Fruit fly (Drosophila melanogaster) whole organism, prepupa: ENCODE measurements around the gene PolrMT.

ENCODE experiments used
- Blimp-1 ChIP-seq: fragments of 200-800 bp; sonication (Bioruptor generic); optimal IDR thresholded peaks from 3 replicates; lab custom pipeline; 2017; ENCODE audit warnings: missing biosample characterization, missing genetic modification characterization, mild to moderate bottlenecking, moderate library complexity, missing genetic modification reagents
- CG10631 ChIP-seq: fragments of 200-800 bp; sonication (Bioruptor generic); optimal IDR thresholded peaks from 2 replicates; lab custom pipeline; 2016; ENCODE audit warnings: missing biosample characterization, missing genetic modification characterization
- CG10669 ChIP-seq: fragments of 200-800 bp; sonication (Bioruptor generic); optimal IDR thresholded peaks from 3 replicates; lab custom pipeline; 2018; ENCODE audit warnings: missing biosample characterization, mild to moderate bottlenecking, missing genetic modification characterization, moderate library complexity
- CG11294 ChIP-seq: fragments of 200-800 bp; sonication (Bioruptor generic); IDR thresholded peaks from 2 replicates; pipeline ENCODE4 v1.3.6; 2022; ENCODE audit warnings: missing biosample characterization, missing genetic modification characterization
- CG11762 ChIP-seq: fragments of 200-800 bp; sonication (Bioruptor generic); optimal IDR thresholded peaks from 3 replicates; lab custom pipeline; 2016; ENCODE audit warnings: missing biosample characterization, missing genetic modification characterization; ENCODE audit not compliant: insufficient read depth
- CG11902 ChIP-seq: fragments of 200-800 bp; sonication (Bioruptor generic); optimal IDR thresholded peaks from 3 replicates; lab custom pipeline; 2016; ENCODE audit warnings: missing biosample characterization, missing genetic modification characterization
- CG15336 ChIP-seq: fragments of 200-800 bp; sonication (Bioruptor generic); IDR thresholded peaks from 2 replicates; pipeline ENCODE4 v1.3.6; 2022; ENCODE audit warnings: missing biosample characterization, missing genetic modification characterization
- CG1621 ChIP-seq: fragments of 200-800 bp; sonication (Bioruptor generic); optimal IDR thresholded peaks from 3 replicates; lab custom pipeline; 2018; ENCODE audit warnings: missing biosample characterization, mild to moderate bottlenecking, missing genetic modification characterization
- CG16779 ChIP-seq: fragments of 200-800 bp; sonication (Bioruptor generic); optimal IDR thresholded peaks from 3 replicates; lab custom pipeline; 2017; ENCODE audit warnings: missing biosample characterization, mild to moderate bottlenecking, missing genetic modification characterization
- CG32006 ChIP-seq: fragments of 200-800 bp; sonication (Bioruptor generic); optimal IDR thresholded peaks from 3 replicates; lab custom pipeline; 2017; ENCODE audit warnings: missing biosample characterization, mild to moderate bottlenecking, missing genetic modification characterization
- CG34406 ChIP-seq: fragments of 200-800 bp; sonication (Bioruptor generic); optimal IDR thresholded peaks from 3 replicates; lab custom pipeline; 2016; ENCODE audit warnings: missing biosample characterization, missing genetic modification characterization
- CG3919 ChIP-seq: fragments of 200-800 bp; sonication (Bioruptor generic); optimal IDR thresholded peaks from 3 replicates; lab custom pipeline; 2016; ENCODE audit warnings: missing biosample characterization, missing genetic modification characterization
- CG4318 ChIP-seq: fragments of 200-800 bp; sonication (Bioruptor generic); optimal IDR thresholded peaks from 3 replicates; lab custom pipeline; 2017; ENCODE audit warnings: missing biosample characterization, mild to moderate bottlenecking, missing genetic modification characterization
- CG6163 ChIP-seq: fragments of 200-800 bp; sonication (Bioruptor generic); IDR thresholded peaks from 3 replicates; pipeline ENCODE4 v1.3.6; 2022; ENCODE audit warnings: missing biosample characterization, missing genetic modification characterization
- CG6808 ChIP-seq: fragments of 200-800 bp; sonication (Bioruptor generic); optimal IDR thresholded peaks from 3 replicates; lab custom pipeline; 2017; ENCODE audit warnings: missing biosample characterization, missing genetic modification characterization, mild to moderate bottlenecking, moderate library complexity, missing genetic modification reagents
- CG7368 ChIP-seq: fragments of 200-800 bp; sonication (Bioruptor generic); optimal IDR thresholded peaks from 3 replicates; lab custom pipeline; 2016; ENCODE audit warnings: missing biosample characterization, missing genetic modification characterization
- CG8119 ChIP-seq: fragments of 200-800 bp; sonication (Bioruptor generic); IDR thresholded peaks from 3 replicates; pipeline ENCODE4 v1.3.6; 2022; ENCODE audit warnings: missing biosample characterization, missing genetic modification characterization
- CG8319 ChIP-seq: fragments of 200-800 bp; sonication (Bioruptor generic); optimal IDR thresholded peaks from 3 replicates; lab custom pipeline; 2016; ENCODE audit warnings: missing biosample characterization, missing genetic modification characterization
- CG8632 ChIP-seq: fragments of 200-800 bp; sonication (Bioruptor generic); optimal IDR thresholded peaks from 3 replicates; lab custom pipeline; 2016; ENCODE audit warnings: missing biosample characterization, missing genetic modification characterization
- CG9139 ChIP-seq: fragments of 200-800 bp; sonication (Bioruptor generic); optimal IDR thresholded peaks from 3 replicates; lab custom pipeline; 2017; ENCODE audit warnings: missing biosample characterization, mild to moderate bottlenecking, missing genetic modification characterization
- Eip75B ChIP-seq: fragments of 200-800 bp; sonication (Bioruptor generic); optimal IDR thresholded peaks from 3 replicates; lab custom pipeline; 2016; ENCODE audit warnings: missing biosample characterization, missing genetic modification characterization
- Eip93F ChIP-seq: fragments of 200-800 bp; sonication (Bioruptor generic); optimal IDR thresholded peaks from 2 replicates; lab custom pipeline; 2016; ENCODE audit warnings: missing biosample characterization, mild to moderate bottlenecking, missing genetic modification characterization
- Ets21C ChIP-seq: fragments of 200-800 bp; sonication (Bioruptor generic); optimal IDR thresholded peaks from 3 replicates; lab custom pipeline; 2016; ENCODE audit warnings: missing biosample characterization, missing genetic modification characterization
- Ets96B ChIP-seq: fragments of 200-800 bp; optimal IDR thresholded peaks from 2 replicates; lab custom pipeline; 2019; ENCODE audit warnings: missing biosample characterization, mild to moderate bottlenecking, missing genetic modification characterization, moderate library complexity
- Hr38 ChIP-seq: sonication (Bioruptor generic); optimal IDR thresholded peaks from 2 replicates; lab custom pipeline; 2016; ENCODE audit warnings: missing biosample characterization, missing genetic modification characterization
- Hr39 ChIP-seq: fragments of 200-800 bp; sonication (Bioruptor generic); optimal IDR thresholded peaks from 2 replicates; lab custom pipeline; 2016; ENCODE audit warnings: missing biosample characterization, missing genetic modification characterization
- Hr4 ChIP-seq: fragments of 200-800 bp; sonication (Bioruptor generic); optimal IDR thresholded peaks from 3 replicates; lab custom pipeline; 2016; ENCODE audit warnings: missing biosample characterization, missing genetic modification characterization
- Lpt ChIP-seq: fragments of 200-800 bp; sonication (Bioruptor generic); optimal IDR thresholded peaks from 3 replicates; lab custom pipeline; 2016; ENCODE audit warnings: missing biosample characterization, missing genetic modification characterization
- OdsH ChIP-seq: fragments of 200-800 bp; sonication (Bioruptor generic); optimal IDR thresholded peaks from 3 replicates; lab custom pipeline; 2016; ENCODE audit warnings: missing biosample characterization, missing genetic modification characterization
- Sox102F ChIP-seq: fragments of 200-800 bp; sonication (Bioruptor generic); optimal IDR thresholded peaks from 2 replicates; lab custom pipeline; 2016; ENCODE audit warnings: missing biosample characterization, mild to moderate bottlenecking, missing genetic modification characterization
- Sox14 ChIP-seq: fragments of 200-800 bp; sonication (Bioruptor generic); optimal IDR thresholded peaks from 3 replicates; lab custom pipeline; 2016; ENCODE audit warnings: missing biosample characterization, missing genetic modification characterization
- Sox15 ChIP-seq: fragments of 200-800 bp; sonication (Bioruptor generic); optimal IDR thresholded peaks from 3 replicates; lab custom pipeline; 2016; ENCODE audit warnings: missing biosample characterization, missing genetic modification characterization
- achi ChIP-seq: fragments of 200-800 bp; sonication (Bioruptor generic); optimal IDR thresholded peaks from 3 replicates; lab custom pipeline; 2016; ENCODE audit warnings: missing biosample characterization, missing genetic modification characterization
- acj6 ChIP-seq: fragments of 200-800 bp; sonication (Bioruptor generic); optimal IDR thresholded peaks from 3 replicates; lab custom pipeline; 2016; ENCODE audit warnings: missing biosample characterization, missing genetic modification characterization
- cyc ChIP-seq: fragments of 200-800 bp; sonication (Bioruptor generic); optimal IDR thresholded peaks from 3 replicates; lab custom pipeline; 2016; ENCODE audit warnings: missing biosample characterization, missing genetic modification characterization
- dac ChIP-seq: fragments of 200-800 bp; sonication (Bioruptor generic); optimal IDR thresholded peaks from 2 replicates; lab custom pipeline; 2017; ENCODE audit warnings: missing biosample characterization, mild to moderate bottlenecking, missing genetic modification characterization
- dsx ChIP-seq: fragments of 200-800 bp; optimal IDR thresholded peaks from 3 replicates; lab custom pipeline; 2019; ENCODE audit warnings: missing biosample characterization, mild to moderate bottlenecking, missing genetic modification characterization, moderate library complexity; ENCODE audit not compliant: poor library complexity, severe bottlenecking
- eg ChIP-seq: fragments of 200-800 bp; sonication (Bioruptor generic); IDR thresholded peaks from 3 replicates; pipeline ENCODE4 v1.3.6; 2022; ENCODE audit warnings: missing biosample characterization, missing genetic modification characterization
- esn ChIP-seq: fragments of 200-800 bp; sonication (Bioruptor generic); optimal IDR thresholded peaks from 2 replicates; lab custom pipeline; 2016; ENCODE audit warnings: missing biosample characterization, mild to moderate bottlenecking, missing genetic modification characterization, moderate library complexity
- fd59A ChIP-seq: fragments of 200-800 bp; sonication (Bioruptor generic); optimal IDR thresholded peaks from 2 replicates; lab custom pipeline; 2017; ENCODE audit warnings: missing biosample characterization, mild to moderate bottlenecking, missing genetic modification characterization, missing genetic modification reagents
- fd85E ChIP-seq: fragments of 200-800 bp; sonication (Bioruptor generic); optimal IDR thresholded peaks from 3 replicates; lab custom pipeline; 2016; ENCODE audit warnings: missing biosample characterization, missing genetic modification characterization
- fkh ChIP-seq: fragments of 200-800 bp; sonication (Bioruptor generic); optimal IDR thresholded peaks from 3 replicates; lab custom pipeline; 2017; ENCODE audit warnings: missing biosample characterization, mild to moderate bottlenecking, missing genetic modification characterization, moderate library complexity
- lz ChIP-seq: fragments of 200-800 bp; sonication (Bioruptor generic); optimal IDR thresholded peaks from 3 replicates; lab custom pipeline; 2016; ENCODE audit warnings: missing biosample characterization, missing genetic modification characterization
- net ChIP-seq: fragments of 200-800 bp; sonication (Bioruptor generic); optimal IDR thresholded peaks from 3 replicates; lab custom pipeline; 2016; ENCODE audit warnings: missing biosample characterization, missing genetic modification characterization
- pdm3 ChIP-seq: fragments of 200-800 bp; sonication (Bioruptor generic); optimal IDR thresholded peaks from 3 replicates; lab custom pipeline; 2016; ENCODE audit warnings: missing biosample characterization, missing genetic modification characterization
- salr ChIP-seq, 2 experiments: fragments of 200-800 bp; sonication (Bioruptor generic); optimal IDR thresholded peaks; 3 replicates each; lab custom pipeline; 2016 to 2018; ENCODE audit warnings: missing biosample characterization in 2 of 2, missing genetic modification characterization in 2 of 2, mild to moderate bottlenecking in 1 of 2
- spab ChIP-seq: fragments of 200-800 bp; sonication (Bioruptor generic); optimal IDR thresholded peaks from 2 replicates; lab custom pipeline; 2017; ENCODE audit warnings: missing biosample characterization, mild to moderate bottlenecking, missing genetic modification characterization, missing genetic modification reagents
- ss ChIP-seq, 2 experiments: fragments of 200-800 bp; sonication (Bioruptor generic); optimal IDR thresholded peaks; 2 replicates in 1 of 2; 3 replicates in 1 of 2; lab custom pipeline; 2017 to 2018; ENCODE audit warnings: mild to moderate bottlenecking in 2 of 2, missing biosample characterization in 2 of 2, missing genetic modification characterization in 2 of 2, moderate library complexity in 1 of 2
- svp ChIP-seq: fragments of 200-800 bp; sonication (Bioruptor generic); peaks from one replicate; lab custom pipeline; 2016; ENCODE audit warnings: missing biosample characterization, missing genetic modification characterization

PolrMT gene

DNA sequence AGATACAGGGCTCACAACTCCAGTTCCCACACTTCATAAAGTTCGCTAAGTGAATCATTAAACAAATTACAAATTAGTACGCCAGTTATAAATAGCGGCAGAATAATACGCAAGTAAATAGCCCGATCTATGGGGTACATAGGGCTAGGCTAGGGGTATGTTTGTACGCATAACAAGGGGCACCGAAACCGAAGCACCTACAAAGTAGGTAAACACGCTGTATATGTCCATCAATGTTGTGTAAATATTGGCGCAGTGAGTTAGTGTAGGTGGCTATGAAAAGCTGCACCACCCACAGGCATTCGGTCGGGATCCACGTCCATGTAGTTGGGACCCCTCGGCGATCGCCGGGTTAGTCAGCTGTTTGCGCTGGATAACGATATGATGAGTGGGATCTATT, 36.0 kb downstream of the PolrMT start (continued):
- peak; percentile 69 for TF ChIP-seq acj6 (GFP tag; lab: Kevin White, UChicago)
- TF ChIP-seq CG3919 (GFP tag; lab: Kevin White, UChicago): peak; percentile 73
- no peak for TF ChIP-seq svp (GFP tag; lab: Kevin White, UChicago)
- no peak for TF ChIP-seq Hr39 (GFP tag; lab: Kevin White, UChicago)
- peak; percentile 77 for TF ChIP-seq spab (GFP tag; lab: Kevin White, UChicago)
- peak; percentile 73 for TF ChIP-seq CG10669 (GFP tag; lab: Kevin White, UChicago)
- TF ChIP-seq Sox102F: no peak
- no peak for TF ChIP-seq cyc (GFP tag; lab: Kevin White, UChicago)
- no peak for TF ChIP-seq Blimp-1
- TF ChIP-seq Hr4: peak; percentile 35
- TF ChIP-seq CG11902 (GFP tag; lab: Kevin White, UChicago): no peak
- TF ChIP-seq net: peak; percentile 80
- peak; percentile 36; the same call in 1 of the 2 replicates for TF ChIP-seq CG15336 (GFP tag; lab: Robert Waterston, UW)
- TF ChIP-seq Ets21C (GFP tag; lab: Kevin White, UChicago): no peak

DNA sequence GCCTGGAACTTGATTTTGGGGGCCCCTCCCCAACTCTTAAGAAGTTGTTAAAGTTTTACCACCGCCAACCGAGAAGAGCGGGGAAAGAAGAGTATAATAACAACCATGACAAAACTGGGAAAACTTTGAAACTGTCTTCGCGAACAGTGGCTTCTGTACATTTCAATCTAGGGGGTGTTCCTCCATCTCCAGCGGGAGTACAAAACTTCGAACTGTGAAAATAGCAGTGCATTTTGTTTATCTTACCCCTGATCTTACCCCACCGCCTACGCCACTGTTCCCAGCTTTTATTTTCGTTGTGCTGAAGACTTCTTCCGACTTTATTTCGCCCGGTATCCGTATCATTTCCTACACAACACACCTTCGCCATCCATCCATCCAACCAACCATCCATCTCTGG, 37.2 kb downstream of the PolrMT start:
- TF ChIP-seq Ets96B (tag; lab: Kevin White, UChicago) (peak; percentile 39), CG6808 (GFP tag; lab: Kevin White, UChicago) (peak; percentile 2), Eip75B (GFP tag; lab: Kevin White, UChicago) (peak; percentile 15), lz (GFP tag; lab: Kevin White, UChicago) (no peak), salr (GFP tag; optimal IDR thresholded peaks at IDR 0.05; lab: Kevin White, UChicago) (no peak), Eip93F (GFP tag; lab: Kevin White, UChicago) (no peak), CG1621 (no peak), Sox102F (peak; percentile 10), svp (GFP tag; lab: Kevin White, UChicago) (peak; percentile 71), fd59A (GFP tag; lab: Kevin White, UChicago) (no peak), CG15336 (GFP tag; lab: Robert Waterston, UW) (no peak), acj6 (GFP tag; lab: Kevin White, UChicago) (peak; percentile 36), CG10669 (GFP tag; lab: Kevin White, UChicago) (no peak), CG11294 (GFP tag; lab: Robert Waterston, UW) (no peak), net (no peak), CG8319 (GFP tag; lab: Kevin White, UChicago) (no peak), Hr4 (no peak), eg (GFP tag; lab: Robert Waterston, UW) (no peak), CG8632 (GFP tag; lab: Kevin White, UChicago) (no peak), CG32006 (GFP tag; lab: Kevin White, UChicago) (peak; percentile 14), dsx (GFP tag; lab: Kevin White, UChicago) (no peak), Ets21C (GFP tag; lab: Kevin White, UChicago) (peak; percentile 24), CG34406 (no peak), fkh (no peak), Lpt (no peak), esn (GFP tag; lab: Kevin White, UChicago) (peak; percentile 20), Hr38 (GFP tag; lab: Kevin White, UChicago) (no peak), dac (GFP tag; lab: Kevin White, UChicago) (no peak), OdsH (peak; percentile 25), pdm3 (GFP tag; lab: Kevin White, UChicago) (no peak), cyc (GFP tag; lab: Kevin White, UChicago) (peak; percentile 26), CG8119 (no peak), CG6163 (GFP tag; lab: Robert Waterston, UW) (no peak), CG16779 (no peak), CG7368 (GFP tag; lab: Kevin White, UChicago) (no peak), achi (GFP tag; lab: Kevin White, UChicago) (peak; percentile 38), CG4318 (no peak), CG11762 (GFP tag; lab: Kevin White, UChicago) (peak; percentile 7), Sox14 (GFP tag; lab: Kevin White, UChicago) (peak; percentile 24), CG10631 (GFP tag; lab: Kevin White, UChicago) (peak; percentile 35), CG9139 (GFP tag; lab: Kevin White, UChicago) (no peak), Blimp-1 (peak; percentile 21), fd85E (GFP tag; lab: Kevin White, UChicago) (no peak), ss (GFP tag; optimal IDR thresholded peaks at IDR 0.05; lab: Kevin White, UChicago) (no peak), Sox15 (GFP tag; lab: Kevin White, UChicago) (peak; percentile 25), spab (GFP tag; lab: Kevin White, UChicago) (no peak)
